Fruit fly (Drosophila melanogaster): Measurements from ENCODE around the gene Sas-6.

dm6 chr3R:30021559-30022451 lies 26.6 kb downstream of the Sas-6 start, which contains the start of gene Mgat2:
- peak; percentile 65 for TF ChIP-seq CG33017 (tag; optimal IDR thresholded peaks at IDR 0.05)
- TF ChIP-seq cic (GFP tag; optimal IDR thresholded peaks at IDR 0.05): peak; percentile 85
- TF ChIP-seq Crg-1 (GFP tag; optimal IDR thresholded peaks at IDR 0.05): no peak
- no peak for TF ChIP-seq CG1620 (GFP tag; optimal IDR thresholded peaks at IDR 0.05)
- no peak for TF ChIP-seq CG5204 (GFP tag; optimal IDR thresholded peaks at IDR 0.05)
- TF ChIP-seq CG11617 (GFP tag; optimal IDR thresholded peaks at IDR 0.05): peak; percentile 53
- TF ChIP-seq ovo (GFP tag; optimal IDR thresholded peaks at IDR 0.05): no peak
- no peak for TF ChIP-seq cnc (optimal IDR thresholded peaks at IDR 0.05)
- no peak for TF ChIP-seq pad (GFP tag; optimal IDR thresholded peaks at IDR 0.05)
- TF ChIP-seq CG12768 (GFP tag; optimal IDR thresholded peaks at IDR 0.05): peak; percentile 67

Measured in whole organism, adult.